Worm (Caenorhabditis elegans) whole organism, L3 larva: Measurements from ENCODE around the gene ndua-8.

Source experiments
- R02D3.7 ChIP-seq: fragments of 150-350 bp; optimal IDR thresholded peaks from 2 replicates; lab custom pipeline; 2014; ENCODE audit warnings: missing biosample characterization, missing genetic modification characterization
- ama-1 ChIP-seq: fragments of 150-350 bp; optimal IDR thresholded peaks from 2 replicates; lab custom pipeline; 2018
- ceh-82 ChIP-seq: fragments of 150-350 bp; optimal IDR thresholded peaks from 2 replicates; lab custom pipeline; 2014; ENCODE audit warnings: missing biosample characterization, missing genetic modification characterization
- lin-39 ChIP-seq: fragments of 150-350 bp; optimal IDR thresholded peaks from 2 replicates; lab custom pipeline; 2018; ENCODE audit warnings: missing biosample characterization, missing genetic modification reagents, missing genetic modification characterization
- nfya-1 ChIP-seq: sonication (generic microtip); optimal IDR thresholded peaks from 2 replicates; lab custom pipeline; 2017; ENCODE audit warnings: missing genetic modification characterization, mild to moderate bottlenecking, missing compliant biosample characterization, antibody characterized with exemption, moderate library complexity; ENCODE audit not compliant: insufficient read depth
- nhr-11 ChIP-seq: fragments of 150-350 bp; optimal IDR thresholded peaks from 2 replicates; lab custom pipeline; 2014; ENCODE audit warnings: missing biosample characterization, missing genetic modification characterization
- snpc-4 ChIP-seq: fragments of 150-350 bp; optimal IDR thresholded peaks from 2 replicates; lab custom pipeline; 2014; ENCODE audit warnings: missing biosample characterization, missing genetic modification characterization
- unc-62 ChIP-seq: fragments of 150-350 bp; sonication (generic microtip); optimal IDR thresholded peaks from 4 replicates; lab custom pipeline; 2014; ENCODE audit warnings: missing biosample characterization, missing genetic modification reagents, missing genetic modification characterization

- TF ChIP-seq lin-39 (tag; lab: Kevin White, UChicago): peak; percentile 50
- peak; percentile 27 for TF ChIP-seq unc-62 (GFP tag; lab: Kevin White, UChicago)
- no peak for TF ChIP-seq nhr-11 (tag; lab: Kevin White, UChicago)
- TF ChIP-seq nfya-1: peak; percentile 84
- TF ChIP-seq snpc-4: peak; percentile 60
- TF ChIP-seq ama-1 (lab: Kevin White, UChicago): no peak
- no peak for TF ChIP-seq ceh-82 (tag; lab: Kevin White, UChicago)
- TF ChIP-seq R02D3.7 (tag; lab: Kevin White, UChicago): no peak
Measured at ce11 chrIII:2576360-2577259, 47.7 kb downstream of the ndua-8 start.
